Worm (Caenorhabditis elegans) whole organism, L4/young adult: Measurements from ENCODE around the gene clc-6.

Experiments
- W03F9.2 ChIP-seq: fragments of 150-350 bp; optimal IDR thresholded peaks from 2 replicates; lab custom pipeline; 2014; ENCODE audit warnings: missing biosample characterization, missing genetic modification characterization
- him-1 ChIP-seq: sonication (generic microtip); optimal IDR thresholded peaks from 2 replicates; lab custom pipeline; 2016; ENCODE audit warnings: missing genotype, missing genetic modification reagents, missing genetic modification characterization, missing compliant biosample characterization

DNA sequence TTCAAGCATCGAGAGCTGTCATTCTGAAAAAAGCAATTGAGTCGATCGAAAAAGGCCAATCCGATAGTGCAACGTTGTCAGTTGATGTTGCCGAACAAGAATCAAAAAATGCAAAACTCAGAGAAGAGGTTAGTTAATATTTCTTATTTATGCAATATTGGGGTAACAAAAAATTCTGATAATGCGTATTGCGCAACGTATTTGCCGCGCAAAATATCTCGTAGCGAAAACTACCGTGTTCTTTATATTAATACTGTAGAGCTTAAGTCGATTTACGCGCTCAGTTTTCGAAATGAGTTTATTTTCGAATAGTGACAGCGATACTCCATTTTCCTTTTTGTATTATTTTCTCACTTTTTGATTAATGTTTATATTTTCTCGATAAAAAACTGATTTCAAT is 49.0 kb upstream of the clc-6 start:
- TF ChIP-seq him-1 (no peak), W03F9.2 (tag; lab: Kevin White, UChicago) (no peak)
